Fruit fly (Drosophila melanogaster) whole organism, embryonic: ENCODE results near the gene CG43895.

Source experiments
- Abd-B ChIP-seq: fragments of 200-800 bp; sonication (Bioruptor generic); optimal IDR thresholded peaks from 2 replicates; lab custom pipeline; 2018; ENCODE audit warnings: missing biosample characterization, mild to moderate bottlenecking, missing genetic modification characterization, moderate library complexity
- Aef1 ChIP-seq: fragments of 200-800 bp; sonication (Bioruptor generic); IDR thresholded peaks from 3 replicates; pipeline ENCODE4 v1.3.6; 2022; ENCODE audit warnings: missing biosample characterization, missing genetic modification characterization
- B-H2 ChIP-seq: fragments of 200-800 bp; sonication (Bioruptor generic); optimal IDR thresholded peaks from 2 replicates; lab custom pipeline; 2018; ENCODE audit warnings: missing biosample characterization, mild to moderate bottlenecking, missing genetic modification characterization
- CG10431 ChIP-seq: fragments of 200-800 bp; sonication (Bioruptor generic); optimal IDR thresholded peaks from 3 replicates; lab custom pipeline; 2018; ENCODE audit warnings: missing biosample characterization, mild to moderate bottlenecking, missing genetic modification characterization
- CG10979 ChIP-seq: fragments of 200-800 bp; sonication (Bioruptor generic); optimal IDR thresholded peaks from 2 replicates; lab custom pipeline; 2018; ENCODE audit warnings: missing biosample characterization, mild to moderate bottlenecking, missing genetic modification characterization, moderate library complexity
- CG14441 ChIP-seq: fragments of 200-800 bp; sonication (Bioruptor generic); IDR thresholded peaks from 2 replicates; pipeline ENCODE4 v1.3.6; 2022; ENCODE audit warnings: missing biosample characterization, missing genetic modification characterization
- CG1529 ChIP-seq: fragments of 200-800 bp; sonication (Bioruptor generic); optimal IDR thresholded peaks from 3 replicates; lab custom pipeline; 2018; ENCODE audit warnings: missing biosample characterization, missing genetic modification characterization
- CG16815 ChIP-seq: fragments of 200-800 bp; sonication (Bioruptor generic); optimal IDR thresholded peaks from 3 replicates; lab custom pipeline; 2017; ENCODE audit warnings: missing biosample characterization, mild to moderate bottlenecking, missing genetic modification characterization
- CG16863 ChIP-seq: fragments of 200-800 bp; sonication (Bioruptor generic); optimal IDR thresholded peaks from 3 replicates; lab custom pipeline; 2016; ENCODE audit warnings: missing biosample characterization, missing genetic modification characterization
- CG17385 ChIP-seq: fragments of 200-800 bp; sonication (Bioruptor generic); optimal IDR thresholded peaks from 3 replicates; lab custom pipeline; 2018; ENCODE audit warnings: missing biosample characterization, mild to moderate bottlenecking, missing genetic modification characterization
- CG18262 ChIP-seq: fragments of 200-800 bp; optimal IDR thresholded peaks from 3 replicates; lab custom pipeline; 2019; ENCODE audit warnings: missing biosample characterization, mild to moderate bottlenecking, missing genetic modification characterization, moderate library complexity
- CG18764 ChIP-seq: fragments of 200-800 bp; sonication (Bioruptor generic); optimal IDR thresholded peaks from 3 replicates; lab custom pipeline; 2016; ENCODE audit warnings: missing biosample characterization, missing genetic modification characterization
- CG30403 ChIP-seq: fragments of 200-800 bp; sonication (Bioruptor generic); optimal IDR thresholded peaks from 3 replicates; lab custom pipeline; 2016; ENCODE audit warnings: missing biosample characterization, missing genetic modification characterization
- CG32772 ChIP-seq: fragments of 200-800 bp; sonication (Bioruptor generic); IDR thresholded peaks from 2 replicates; pipeline ENCODE4 v1.3.6; 2022; ENCODE audit warnings: missing biosample characterization, missing genetic modification characterization
- CG33557 ChIP-seq: fragments of 200-800 bp; sonication (Bioruptor generic); optimal IDR thresholded peaks from 2 replicates; lab custom pipeline; 2019; ENCODE audit warnings: missing biosample characterization, mild to moderate bottlenecking, missing genetic modification characterization, moderate library complexity
- CG4328 ChIP-seq: fragments of 200-800 bp; sonication (Bioruptor generic); optimal IDR thresholded peaks from 3 replicates; lab custom pipeline; 2017; ENCODE audit warnings: missing biosample characterization, missing genetic modification reagents, missing genetic modification characterization
- CG4820 ChIP-seq: fragments of 200-800 bp; sonication (Bioruptor generic); optimal IDR thresholded peaks from 3 replicates; lab custom pipeline; 2016; ENCODE audit warnings: missing biosample characterization, missing genetic modification characterization
- CG5245 ChIP-seq: fragments of 200-800 bp; sonication (Bioruptor generic); optimal IDR thresholded peaks from 3 replicates; lab custom pipeline; 2016; ENCODE audit warnings: missing biosample characterization, missing genetic modification characterization
- CG6689 ChIP-seq: fragments of 200-800 bp; sonication (Bioruptor generic); IDR thresholded peaks from 2 replicates; pipeline ENCODE4 v1.3.6; 2022; ENCODE audit warnings: missing biosample characterization, missing genetic modification characterization
- CG8359 ChIP-seq: fragments of 200-800 bp; sonication (Bioruptor generic); optimal IDR thresholded peaks from 2 replicates; lab custom pipeline; 2017; ENCODE audit warnings: missing biosample characterization, mild to moderate bottlenecking, missing genetic modification characterization, borderline replicate concordance
- D ChIP-seq, 2 experiments: fragments of 200-800 bp in 1 of 2; fragments of >200 bp in 1 of 2; sonication (Bioruptor generic) in 1 of 2; optimal IDR thresholded peaks; 2 replicates in 1 of 2; 3 replicates in 1 of 2; lab custom pipeline; 2017; ENCODE audit warnings: mild to moderate bottlenecking in 1 of 2, missing biosample characterization in 1 of 2, missing genetic modification characterization in 1 of 2, missing genetic modification reagents in 1 of 2
- Gug ChIP-seq: fragments of 200-800 bp; sonication (Bioruptor generic); IDR thresholded peaks from 4 replicates; pipeline ENCODE4 v1.3.6; 2022; ENCODE audit warnings: missing biosample characterization, missing genetic modification characterization
- MBD-R2 ChIP-seq: fragments of 200-800 bp; sonication (Bioruptor generic); IDR thresholded peaks from 2 replicates; pipeline ENCODE4 v1.3.6; 2022; ENCODE audit warnings: missing biosample characterization, missing genetic modification characterization
- Meics ChIP-seq: fragments of 200-800 bp; sonication (Bioruptor generic); optimal IDR thresholded peaks from 2 replicates; lab custom pipeline; 2017; ENCODE audit warnings: missing biosample characterization, mild to moderate bottlenecking, missing genetic modification characterization
- Nf-YB ChIP-seq: fragments of 200-800 bp; sonication (Bioruptor generic); optimal IDR thresholded peaks from 3 replicates; lab custom pipeline; 2019; ENCODE audit warnings: missing biosample characterization, mild to moderate bottlenecking, missing genetic modification characterization, moderate library complexity
- Rfx ChIP-seq: fragments of 200-800 bp; sonication (Bioruptor generic); IDR thresholded peaks from 2 replicates; pipeline ENCODE4 v1.3.6; 2022; ENCODE audit warnings: missing biosample characterization, missing genetic modification characterization
- Six4 ChIP-seq: fragments of 200-800 bp; sonication (Bioruptor generic); optimal IDR thresholded peaks from 2 replicates; lab custom pipeline; 2016; ENCODE audit warnings: missing biosample characterization, missing genetic modification characterization
- bab2 ChIP-seq: fragments of 200-800 bp; sonication (Bioruptor generic); optimal IDR thresholded peaks from 2 replicates; lab custom pipeline; 2016; ENCODE audit warnings: missing biosample characterization, missing genetic modification characterization
- bcd ChIP-seq: fragments of 200-800 bp; sonication (Bioruptor generic); optimal IDR thresholded peaks from 2 replicates; lab custom pipeline; 2017; ENCODE audit warnings: missing biosample characterization, mild to moderate bottlenecking, missing genetic modification characterization
- caup ChIP-seq: fragments of 200-800 bp; sonication (Bioruptor generic); optimal IDR thresholded peaks from 3 replicates; lab custom pipeline; 2017; ENCODE audit warnings: missing biosample characterization, mild to moderate bottlenecking, missing genetic modification characterization, moderate library complexity; ENCODE audit not compliant: severe bottlenecking
- dmrt11E ChIP-seq: fragments of 200-800 bp; sonication (Bioruptor generic); optimal IDR thresholded peaks from 3 replicates; lab custom pipeline; 2018; ENCODE audit warnings: missing biosample characterization, mild to moderate bottlenecking, missing genetic modification characterization, moderate library complexity
- dmrt99B ChIP-seq: fragments of 200-800 bp; sonication (Bioruptor generic); optimal IDR thresholded peaks from 2 replicates; lab custom pipeline; 2018; ENCODE audit warnings: missing biosample characterization, mild to moderate bottlenecking, missing genetic modification characterization, moderate library complexity
- fru ChIP-seq: fragments of >200 bp; optimal IDR thresholded peaks from 2 replicates; lab custom pipeline; 2017
- gce ChIP-seq: fragments of 200-800 bp; sonication (Bioruptor generic); IDR thresholded peaks from 3 replicates; pipeline ENCODE4 v1.3.6; 2022; ENCODE audit warnings: missing biosample characterization, missing genetic modification characterization
- kah ChIP-seq: fragments of 200-800 bp; sonication (Bioruptor generic); optimal IDR thresholded peaks from 2 replicates; lab custom pipeline; 2018; ENCODE audit warnings: missing biosample characterization, mild to moderate bottlenecking, missing genetic modification characterization
- lbe ChIP-seq: fragments of 200-800 bp; sonication (Bioruptor generic); optimal IDR thresholded peaks from 2 replicates; lab custom pipeline; 2016; ENCODE audit warnings: missing biosample characterization, mild to moderate bottlenecking, missing genetic modification characterization
- luna ChIP-seq: fragments of 200-800 bp; sonication (Bioruptor generic); optimal IDR thresholded peaks from 2 replicates; lab custom pipeline; 2016; ENCODE audit warnings: missing biosample characterization, missing genetic modification characterization
- odd ChIP-seq: fragments of 200-800 bp; sonication (Bioruptor generic); optimal IDR thresholded peaks from 2 replicates; lab custom pipeline; 2017; ENCODE audit warnings: missing biosample characterization, mild to moderate bottlenecking, missing genetic modification characterization
- org-1 ChIP-seq: fragments of 200-800 bp; sonication (Bioruptor generic); optimal IDR thresholded peaks from 2 replicates; lab custom pipeline; 2017; ENCODE audit warnings: missing biosample characterization, missing genetic modification characterization
- peb ChIP-seq: fragments of 200-800 bp; sonication (Bioruptor generic); IDR thresholded peaks from 2 replicates; pipeline ENCODE4 v1.3.6; 2022; ENCODE audit warnings: missing biosample characterization, missing genetic modification characterization
- prd ChIP-seq, 3 experiments: fragments of >200 bp in 2 of 3; fragments of 200-800 bp in 1 of 3; sonication (Bioruptor generic) in 1 of 3; optimal IDR thresholded peaks in 2 of 3; IDR thresholded peaks in 1 of 3; 2 replicates in 2 of 3; 3 replicates in 1 of 3; pipeline versions ENCODE4 v1.3.6 to Lab custom; 2017 to 2022; ENCODE audit warnings: missing biosample characterization in 1 of 3, missing genetic modification characterization in 1 of 3
- ro ChIP-seq: fragments of 200-800 bp; sonication (Bioruptor generic); IDR thresholded peaks from 2 replicates; pipeline ENCODE4 v1.3.6; 2022; ENCODE audit warnings: missing biosample characterization, missing genetic modification characterization
- run ChIP-seq: fragments of 200-800 bp; sonication (Bioruptor generic); optimal IDR thresholded peaks from 3 replicates; lab custom pipeline; 2018; ENCODE audit warnings: missing biosample characterization, mild to moderate bottlenecking, missing genetic modification characterization
- sc ChIP-seq, 3 experiments: fragments of >200 bp in 2 of 3; fragments of 200-800 bp in 1 of 3; sonication (Bioruptor generic) in 1 of 3; optimal IDR thresholded peaks; 2 replicates in 2 of 3; 3 replicates in 1 of 3; lab custom pipeline; 2017; ENCODE audit warnings: mild to moderate bottlenecking in 1 of 3, missing biosample characterization in 1 of 3, missing genetic modification characterization in 1 of 3, missing genetic modification reagents in 1 of 3
- seq ChIP-seq: fragments of 200-800 bp; sonication (Bioruptor generic); IDR thresholded peaks from 2 replicates; pipeline ENCODE4 v1.3.6; 2022; ENCODE audit warnings: missing biosample characterization, missing genetic modification characterization
- trh ChIP-seq: fragments of 200-800 bp; sonication (Bioruptor generic); optimal IDR thresholded peaks from 2 replicates; lab custom pipeline; 2016; ENCODE audit warnings: missing biosample characterization, missing genetic modification characterization
- twi ChIP-seq: fragments of 200-800 bp; optimal IDR thresholded peaks from 2 replicates; lab custom pipeline; 2019; ENCODE audit warnings: missing biosample characterization, mild to moderate bottlenecking, missing genetic modification characterization, moderate library complexity
- zfh1 ChIP-seq: fragments of 200-800 bp; sonication (Bioruptor generic); IDR thresholded peaks from 3 replicates; pipeline ENCODE4 v1.3.6; 2022; ENCODE audit warnings: missing biosample characterization, missing genetic modification characterization

CG43895 gene

DNA sequence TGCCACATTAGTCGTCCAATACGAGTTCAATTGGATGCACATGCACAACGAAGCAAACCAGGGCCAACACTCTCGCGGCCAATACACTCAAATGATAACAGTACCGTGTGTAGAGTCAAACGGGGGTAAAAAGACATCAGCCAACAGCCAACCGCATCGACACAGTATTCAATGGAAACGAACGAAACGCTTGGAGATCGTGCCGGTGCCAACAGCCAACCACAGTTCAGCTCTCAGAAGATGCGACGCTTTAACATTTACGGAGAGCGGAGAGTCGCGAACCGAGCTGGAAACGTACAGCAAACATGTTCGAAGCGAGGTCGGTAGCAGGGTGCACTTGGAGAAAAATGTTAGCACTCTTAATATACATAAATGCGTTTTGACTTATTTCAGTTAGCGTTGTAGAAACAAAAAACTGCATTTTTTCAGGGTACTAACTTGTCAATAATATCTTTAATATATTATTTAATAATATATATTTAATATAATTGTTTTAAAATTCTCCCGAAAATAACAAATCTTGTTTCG is 5.4 kb downstream of the CG43895 start (continued):
- TF ChIP-seq odd (peak; percentile 51), ro (GFP tag; lab: Robert Waterston, UW) (no peak), CG8359 (peak; percentile 33), fru (lab: Kevin White, UChicago) (no peak), gce (GFP tag; lab: Robert Waterston, UW) (peak; percentile 47; the same call in 1 of the 3 replicates), seq (GFP tag; lab: Robert Waterston, UW) (peak; percentile 47; the same call in 1 of the 2 replicates), bcd (peak; percentile 64), Aef1 (GFP tag; lab: Robert Waterston, UW) (0 out of 3 replicates have a peak, but pooled peaks have one; percentile 21), dmrt11E (tag; lab: Kevin White, UChicago) (peak; percentile 87), Nf-YB (GFP tag; lab: Kevin White, UChicago) (peak; percentile 99), CG10979 (tag; lab: Kevin White, UChicago) (peak; percentile 85), B-H2 (GFP tag; lab: Kevin White, UChicago) (no peak), D (optimal IDR thresholded peaks at IDR 0.05; lab: Kevin White, UChicago) (no peak), D (GFP tag; optimal IDR thresholded peaks at IDR 0.05; lab: Kevin White, UChicago) (peak; percentile 68), CG17385 (GFP tag; lab: Kevin White, UChicago) (peak; percentile 45), caup (GFP tag; lab: Kevin White, UChicago) (peak; percentile 38), CG4328 (GFP tag; lab: Kevin White, UChicago) (peak; percentile 9), CG18764 (peak; percentile 41), CG18262 (peak; percentile 84), peb (GFP tag; lab: Robert Waterston, UW) (0 out of 2 replicates have a peak, but pooled peaks have one; percentile 44), trh (GFP tag; lab: Kevin White, UChicago) (peak; percentile 12), CG4820 (peak; percentile 50), zfh1 (GFP tag; lab: Robert Waterston, UW) (peak; percentile 78), luna (GFP tag; lab: Kevin White, UChicago) (no peak), bab2 (GFP tag; lab: Kevin White, UChicago) (no peak), Gug (GFP tag; lab: Robert Waterston, UW) (peak; percentile 35; the same call in 1 of the 4 replicates), run (tag; lab: Kevin White, UChicago) (peak; percentile 35), prd (optimal IDR thresholded peaks at IDR 0.05; lab: Kevin White, UChicago) (no peak), prd (GFP tag; IDR thresholded peaks at IDR 0.05; lab: Robert Waterston, UW) (peak; percentile 78), Meics (peak; percentile 64), CG10431 (GFP tag; lab: Kevin White, UChicago) (peak; percentile 19), twi (tag; lab: Kevin White, UChicago) (peak; percentile 13), dmrt99B (tag; lab: Kevin White, UChicago) (no peak), CG14441 (GFP tag; lab: Robert Waterston, UW) (peak; percentile 69), CG5245 (GFP tag; lab: Kevin White, UChicago) (peak; percentile 15), CG33557 (GFP tag; lab: Kevin White, UChicago) (peak; percentile 57), Abd-B (GFP tag; lab: Kevin White, UChicago) (peak; percentile 22), org-1 (GFP tag; lab: Kevin White, UChicago) (peak; percentile 41), CG1529 (GFP tag; lab: Kevin White, UChicago) (peak; percentile 22), lbe (GFP tag; lab: Kevin White, UChicago) (peak; percentile 10), kah (GFP tag; lab: Kevin White, UChicago) (peak; percentile 12), CG6689 (GFP tag; lab: Robert Waterston, UW) (peak; percentile 63), CG30403 (GFP tag; lab: Kevin White, UChicago) (peak; percentile 52), sc (optimal IDR thresholded peaks at IDR 0.05; lab: Kevin White, UChicago) (no peak), sc (GFP tag; optimal IDR thresholded peaks at IDR 0.05; lab: Kevin White, UChicago) (peak; percentile 44), Rfx (peak; percentile 69; the same call in 1 of the 2 replicates), CG16863 (GFP tag; lab: Kevin White, UChicago) (no peak), MBD-R2 (0 out of 2 replicates have a peak, but pooled peaks have one; percentile 38), CG16815 (GFP tag; lab: Kevin White, UChicago) (peak; percentile 31), Six4 (peak; percentile 66), CG32772 (GFP tag; lab: Robert Waterston, UW) (peak; percentile 44)
